Fruit fly (Drosophila melanogaster) whole organism, prepupa: ENCODE measurements around the gene CG34305.

ENCODE experiments used
- Blimp-1 ChIP-seq: fragments of 200-800 bp; sonication (Bioruptor generic); optimal IDR thresholded peaks from 3 replicates; lab custom pipeline; 2017; ENCODE audit warnings: missing biosample characterization, missing genetic modification characterization, mild to moderate bottlenecking, moderate library complexity, missing genetic modification reagents
- CG10631 ChIP-seq: fragments of 200-800 bp; sonication (Bioruptor generic); optimal IDR thresholded peaks from 2 replicates; lab custom pipeline; 2016; ENCODE audit warnings: missing biosample characterization, missing genetic modification characterization
- CG11294 ChIP-seq: fragments of 200-800 bp; sonication (Bioruptor generic); IDR thresholded peaks from 2 replicates; pipeline ENCODE4 v1.3.6; 2022; ENCODE audit warnings: missing biosample characterization, missing genetic modification characterization
- CG11762 ChIP-seq: fragments of 200-800 bp; sonication (Bioruptor generic); optimal IDR thresholded peaks from 3 replicates; lab custom pipeline; 2016; ENCODE audit warnings: missing biosample characterization, missing genetic modification characterization; ENCODE audit not compliant: insufficient read depth
- CG11902 ChIP-seq: fragments of 200-800 bp; sonication (Bioruptor generic); optimal IDR thresholded peaks from 3 replicates; lab custom pipeline; 2016; ENCODE audit warnings: missing biosample characterization, missing genetic modification characterization
- CG1621 ChIP-seq: fragments of 200-800 bp; sonication (Bioruptor generic); optimal IDR thresholded peaks from 3 replicates; lab custom pipeline; 2018; ENCODE audit warnings: missing biosample characterization, mild to moderate bottlenecking, missing genetic modification characterization
- CG3032 ChIP-seq: fragments of 200-800 bp; optimal IDR thresholded peaks from 2 replicates; lab custom pipeline; 2019; ENCODE audit warnings: missing biosample characterization, mild to moderate bottlenecking, missing genetic modification characterization, moderate library complexity
- CG31627 ChIP-seq: fragments of 200-800 bp; sonication (Bioruptor generic); optimal IDR thresholded peaks from 3 replicates; lab custom pipeline; 2016; ENCODE audit warnings: missing biosample characterization, missing genetic modification characterization
- CG32006 ChIP-seq: fragments of 200-800 bp; sonication (Bioruptor generic); optimal IDR thresholded peaks from 3 replicates; lab custom pipeline; 2017; ENCODE audit warnings: missing biosample characterization, mild to moderate bottlenecking, missing genetic modification characterization
- CG34406 ChIP-seq: fragments of 200-800 bp; sonication (Bioruptor generic); optimal IDR thresholded peaks from 3 replicates; lab custom pipeline; 2016; ENCODE audit warnings: missing biosample characterization, missing genetic modification characterization
- CG4318 ChIP-seq: fragments of 200-800 bp; sonication (Bioruptor generic); optimal IDR thresholded peaks from 3 replicates; lab custom pipeline; 2017; ENCODE audit warnings: missing biosample characterization, mild to moderate bottlenecking, missing genetic modification characterization
- CG6163 ChIP-seq: fragments of 200-800 bp; sonication (Bioruptor generic); IDR thresholded peaks from 3 replicates; pipeline ENCODE4 v1.3.6; 2022; ENCODE audit warnings: missing biosample characterization, missing genetic modification characterization
- CG6276 ChIP-seq: fragments of 200-800 bp; sonication (Bioruptor generic); optimal IDR thresholded peaks from 2 replicates; lab custom pipeline; 2017; ENCODE audit warnings: missing biosample characterization, mild to moderate bottlenecking, missing genetic modification characterization
- CG6808 ChIP-seq: fragments of 200-800 bp; sonication (Bioruptor generic); optimal IDR thresholded peaks from 3 replicates; lab custom pipeline; 2017; ENCODE audit warnings: missing biosample characterization, missing genetic modification characterization, mild to moderate bottlenecking, moderate library complexity, missing genetic modification reagents
- CG6854 ChIP-seq: fragments of 200-800 bp; sonication (Bioruptor generic); optimal IDR thresholded peaks from 2 replicates; lab custom pipeline; 2017; ENCODE audit warnings: missing biosample characterization, mild to moderate bottlenecking, missing genetic modification characterization
- CG8319 ChIP-seq: fragments of 200-800 bp; sonication (Bioruptor generic); optimal IDR thresholded peaks from 3 replicates; lab custom pipeline; 2016; ENCODE audit warnings: missing biosample characterization, missing genetic modification characterization
- CG8632 ChIP-seq: fragments of 200-800 bp; sonication (Bioruptor generic); optimal IDR thresholded peaks from 3 replicates; lab custom pipeline; 2016; ENCODE audit warnings: missing biosample characterization, missing genetic modification characterization
- CG9139 ChIP-seq: fragments of 200-800 bp; sonication (Bioruptor generic); optimal IDR thresholded peaks from 3 replicates; lab custom pipeline; 2017; ENCODE audit warnings: missing biosample characterization, mild to moderate bottlenecking, missing genetic modification characterization
- Eip75B ChIP-seq: fragments of 200-800 bp; sonication (Bioruptor generic); optimal IDR thresholded peaks from 3 replicates; lab custom pipeline; 2016; ENCODE audit warnings: missing biosample characterization, missing genetic modification characterization
- Eip78C ChIP-seq: fragments of 200-800 bp; sonication (Bioruptor generic); peaks from one replicate; lab custom pipeline; 2016; ENCODE audit warnings: missing biosample characterization, missing genetic modification characterization
- Gug ChIP-seq: fragments of 200-800 bp; sonication (Bioruptor generic); IDR thresholded peaks from 2 replicates; pipeline ENCODE4 v1.3.6; 2022; ENCODE audit warnings: missing biosample characterization, missing genetic modification characterization
- Hr38 ChIP-seq: sonication (Bioruptor generic); optimal IDR thresholded peaks from 2 replicates; lab custom pipeline; 2016; ENCODE audit warnings: missing biosample characterization, missing genetic modification characterization
- Hr39 ChIP-seq: fragments of 200-800 bp; sonication (Bioruptor generic); optimal IDR thresholded peaks from 2 replicates; lab custom pipeline; 2016; ENCODE audit warnings: missing biosample characterization, missing genetic modification characterization
- Hr4 ChIP-seq: fragments of 200-800 bp; sonication (Bioruptor generic); optimal IDR thresholded peaks from 3 replicates; lab custom pipeline; 2016; ENCODE audit warnings: missing biosample characterization, missing genetic modification characterization
- Lpt ChIP-seq: fragments of 200-800 bp; sonication (Bioruptor generic); optimal IDR thresholded peaks from 3 replicates; lab custom pipeline; 2016; ENCODE audit warnings: missing biosample characterization, missing genetic modification characterization
- Met ChIP-seq: fragments of 200-800 bp; sonication (Bioruptor generic); optimal IDR thresholded peaks from 3 replicates; lab custom pipeline; 2016; ENCODE audit warnings: missing biosample characterization, missing genetic modification characterization
- OdsH ChIP-seq: fragments of 200-800 bp; sonication (Bioruptor generic); optimal IDR thresholded peaks from 3 replicates; lab custom pipeline; 2016; ENCODE audit warnings: missing biosample characterization, missing genetic modification characterization
- Smox ChIP-seq: fragments of 200-800 bp; sonication (Bioruptor generic); optimal IDR thresholded peaks from 3 replicates; lab custom pipeline; 2016; ENCODE audit warnings: missing biosample characterization, missing genetic modification characterization
- Sox102F ChIP-seq: fragments of 200-800 bp; sonication (Bioruptor generic); optimal IDR thresholded peaks from 2 replicates; lab custom pipeline; 2016; ENCODE audit warnings: missing biosample characterization, mild to moderate bottlenecking, missing genetic modification characterization
- Sox14 ChIP-seq: fragments of 200-800 bp; sonication (Bioruptor generic); optimal IDR thresholded peaks from 3 replicates; lab custom pipeline; 2016; ENCODE audit warnings: missing biosample characterization, missing genetic modification characterization
- achi ChIP-seq: fragments of 200-800 bp; sonication (Bioruptor generic); optimal IDR thresholded peaks from 3 replicates; lab custom pipeline; 2016; ENCODE audit warnings: missing biosample characterization, missing genetic modification characterization
- acj6 ChIP-seq: fragments of 200-800 bp; sonication (Bioruptor generic); optimal IDR thresholded peaks from 3 replicates; lab custom pipeline; 2016; ENCODE audit warnings: missing biosample characterization, missing genetic modification characterization
- cyc ChIP-seq: fragments of 200-800 bp; sonication (Bioruptor generic); optimal IDR thresholded peaks from 3 replicates; lab custom pipeline; 2016; ENCODE audit warnings: missing biosample characterization, missing genetic modification characterization
- dac ChIP-seq: fragments of 200-800 bp; sonication (Bioruptor generic); optimal IDR thresholded peaks from 2 replicates; lab custom pipeline; 2017; ENCODE audit warnings: missing biosample characterization, mild to moderate bottlenecking, missing genetic modification characterization
- dsx ChIP-seq: fragments of 200-800 bp; optimal IDR thresholded peaks from 3 replicates; lab custom pipeline; 2019; ENCODE audit warnings: missing biosample characterization, mild to moderate bottlenecking, missing genetic modification characterization, moderate library complexity; ENCODE audit not compliant: poor library complexity, severe bottlenecking
- eg ChIP-seq: fragments of 200-800 bp; sonication (Bioruptor generic); IDR thresholded peaks from 3 replicates; pipeline ENCODE4 v1.3.6; 2022; ENCODE audit warnings: missing biosample characterization, missing genetic modification characterization
- esn ChIP-seq: fragments of 200-800 bp; sonication (Bioruptor generic); optimal IDR thresholded peaks from 2 replicates; lab custom pipeline; 2016; ENCODE audit warnings: missing biosample characterization, mild to moderate bottlenecking, missing genetic modification characterization, moderate library complexity
- fd85E ChIP-seq: fragments of 200-800 bp; sonication (Bioruptor generic); optimal IDR thresholded peaks from 3 replicates; lab custom pipeline; 2016; ENCODE audit warnings: missing biosample characterization, missing genetic modification characterization
- fkh ChIP-seq: fragments of 200-800 bp; sonication (Bioruptor generic); optimal IDR thresholded peaks from 3 replicates; lab custom pipeline; 2017; ENCODE audit warnings: missing biosample characterization, mild to moderate bottlenecking, missing genetic modification characterization, moderate library complexity
- lz ChIP-seq: fragments of 200-800 bp; sonication (Bioruptor generic); optimal IDR thresholded peaks from 3 replicates; lab custom pipeline; 2016; ENCODE audit warnings: missing biosample characterization, missing genetic modification characterization
- pdm3 ChIP-seq: fragments of 200-800 bp; sonication (Bioruptor generic); optimal IDR thresholded peaks from 3 replicates; lab custom pipeline; 2016; ENCODE audit warnings: missing biosample characterization, missing genetic modification characterization
- salr ChIP-seq, 2 experiments: fragments of 200-800 bp; sonication (Bioruptor generic); optimal IDR thresholded peaks; 3 replicates each; lab custom pipeline; 2016 to 2018; ENCODE audit warnings: missing biosample characterization in 2 of 2, missing genetic modification characterization in 2 of 2, mild to moderate bottlenecking in 1 of 2
- spab ChIP-seq: fragments of 200-800 bp; sonication (Bioruptor generic); optimal IDR thresholded peaks from 2 replicates; lab custom pipeline; 2017; ENCODE audit warnings: missing biosample characterization, mild to moderate bottlenecking, missing genetic modification characterization, missing genetic modification reagents
- ss ChIP-seq, 2 experiments: fragments of 200-800 bp; sonication (Bioruptor generic); optimal IDR thresholded peaks; 2 replicates in 1 of 2; 3 replicates in 1 of 2; lab custom pipeline; 2017 to 2018; ENCODE audit warnings: mild to moderate bottlenecking in 2 of 2, missing biosample characterization in 2 of 2, missing genetic modification characterization in 2 of 2, moderate library complexity in 1 of 2
- svp ChIP-seq: fragments of 200-800 bp; sonication (Bioruptor generic); peaks from one replicate; lab custom pipeline; 2016; ENCODE audit warnings: missing biosample characterization, missing genetic modification characterization

CG34305 gene

dm6 chr3R:4232139-4233017 is 10.6 kb downstream of the CG34305 start, which contains the start of gene CG14641 (continued):
- peak; percentile 15 for TF ChIP-seq CG3032 (tag; lab: Kevin White, UChicago)
- peak; percentile 4 for TF ChIP-seq lz (GFP tag; lab: Kevin White, UChicago)
- no peak for TF ChIP-seq CG8632 (GFP tag; lab: Kevin White, UChicago)
- TF ChIP-seq CG11902 (GFP tag; lab: Kevin White, UChicago): no peak
- no peak for TF ChIP-seq CG11762 (GFP tag; lab: Kevin White, UChicago)
- no peak for TF ChIP-seq cyc
- TF ChIP-seq esn (GFP tag; lab: Kevin White, UChicago): no peak
- no peak for TF ChIP-seq CG6163 (GFP tag; lab: Robert Waterston, UW)
- no peak for TF ChIP-seq CG8319
- TF ChIP-seq CG6276 (GFP tag; lab: Kevin White, UChicago): no peak
- no peak for TF ChIP-seq CG11294
- no peak for TF ChIP-seq fkh
- TF ChIP-seq Smox: no peak
- no peak for TF ChIP-seq CG10631 (GFP tag; lab: Kevin White, UChicago)
- TF ChIP-seq Hr4 (GFP tag; lab: Kevin White, UChicago): peak; percentile 2
- no peak for TF ChIP-seq Hr38
- TF ChIP-seq pdm3 (GFP tag; lab: Kevin White, UChicago): peak; percentile 19
- TF ChIP-seq acj6 (GFP tag; lab: Kevin White, UChicago): no peak
- TF ChIP-seq CG4318 (GFP tag; lab: Kevin White, UChicago): no peak
- TF ChIP-seq svp (GFP tag; lab: Kevin White, UChicago): peak; percentile 48
- peak; percentile 11 for TF ChIP-seq CG6854 (GFP tag; lab: Kevin White, UChicago)
- no peak for TF ChIP-seq dsx (GFP tag; lab: Kevin White, UChicago)
- peak; percentile 28 for TF ChIP-seq CG31627 (GFP tag; lab: Kevin White, UChicago)
- TF ChIP-seq CG34406: no peak
- TF ChIP-seq Met (GFP tag; lab: Kevin White, UChicago): no peak
- TF ChIP-seq spab (GFP tag; lab: Kevin White, UChicago): no peak
- no peak for TF ChIP-seq dac (GFP tag; lab: Kevin White, UChicago)
- no peak for TF ChIP-seq Gug
- TF ChIP-seq CG32006 (GFP tag; lab: Kevin White, UChicago): peak; percentile 50

dm6 chr3R:4229137-4229764 is 13.7 kb downstream of the CG34305 start, which contains the start of gene DhpD:
TSS of gene DhpD (minus strand) at chr3R:4229238.
- TF ChIP-seq Met (GFP tag; lab: Kevin White, UChicago) (no peak), CG9139 (GFP tag; lab: Kevin White, UChicago) (no peak), Sox14 (GFP tag; lab: Kevin White, UChicago) (peak; percentile 85), CG4318 (GFP tag; lab: Kevin White, UChicago) (no peak), CG11902 (GFP tag; lab: Kevin White, UChicago) (peak; percentile 56), svp (GFP tag; lab: Kevin White, UChicago) (peak; percentile 91), Eip78C (peak; percentile 95), Hr38 (no peak), eg (GFP tag; lab: Robert Waterston, UW) (peak; percentile 84), Sox102F (no peak), achi (no peak), CG34406 (peak; percentile 80), CG11762 (GFP tag; lab: Kevin White, UChicago) (peak; percentile 58), CG6808 (GFP tag; lab: Kevin White, UChicago) (no peak), Eip75B (peak; percentile 83), Lpt (GFP tag; lab: Kevin White, UChicago) (peak; percentile 32), CG6163 (GFP tag; lab: Robert Waterston, UW) (peak; percentile 86), pdm3 (GFP tag; lab: Kevin White, UChicago) (peak; percentile 86), CG11294 (peak; percentile 47), CG10631 (GFP tag; lab: Kevin White, UChicago) (peak; percentile 85), salr (GFP tag; optimal IDR thresholded peaks at IDR 0.05; lab: Kevin White, UChicago) (peak in 1 of 2 experiments; percentile 53), OdsH (GFP tag; lab: Kevin White, UChicago) (no peak), CG6276 (GFP tag; lab: Kevin White, UChicago) (no peak), fd85E (GFP tag; lab: Kevin White, UChicago) (peak; percentile 9), ss (GFP tag; optimal IDR thresholded peaks at IDR 0.05; lab: Kevin White, UChicago) (no peak), Blimp-1 (GFP tag; lab: Kevin White, UChicago) (peak; percentile 55), CG8632 (GFP tag; lab: Kevin White, UChicago) (peak; percentile 76), Hr39 (GFP tag; lab: Kevin White, UChicago) (peak; percentile 85), Hr4 (GFP tag; lab: Kevin White, UChicago) (peak; percentile 82), CG8319 (peak; percentile 65), CG1621 (peak; percentile 63), dsx (GFP tag; lab: Kevin White, UChicago) (peak; percentile 64), fkh (no peak)
